Worm (Caenorhabditis elegans): Measurements from ENCODE around the gene sre-33.

sre-33 gene

ce11 chrII:12471138-12471855 is 18.2 kb downstream of the sre-33 start, which contains the start of the genes F15A4.5 and phat-8:
TSS of gene F15A4.5 (minus strand) at chrII:12471238.
TSS of gene phat-8 (plus strand) at chrII:12471805.
- TF ChIP-seq F49E8.2 (tag; optimal IDR thresholded peaks at IDR 0.05; ENCODE audit: insufficient read depth) (no peak), ztf-28 (GFP tag; IDR thresholded peaks at IDR 0.05) (no peak), ama-1 (optimal IDR thresholded peaks at IDR 0.05) (no peak), ama-1 (GFP tag; optimal IDR thresholded peaks at IDR 0.05) (no peak), madf-3 (GFP tag; IDR thresholded peaks at IDR 0.05) (no peak), gei-17 (GFP tag; optimal IDR thresholded peaks at IDR 0.05) (no peak), aptf-3 (GFP tag; IDR thresholded peaks at IDR 0.05) (no peak), C06A6.2 (GFP tag; conservative IDR thresholded peaks at IDR 0.05) (no peak), him-1 (tag; optimal IDR thresholded peaks at IDR 0.05) (no peak), let-526 (GFP tag; IDR thresholded peaks at IDR 0.05) (no peak), athp-1 (tag; optimal IDR thresholded peaks at IDR 0.05) (no peak)

ce11 chrII:12473406-12473805 is 20.3 kb downstream of the sre-33 start, which contains the start of gene srg-17:
TSS of gene srg-17 (plus strand) at chrII:12473706.
- TF ChIP-seq him-1 (tag; optimal IDR thresholded peaks at IDR 0.05) (no peak), unc-130 (GFP tag; optimal IDR thresholded peaks at IDR 0.05) (no peak), D2030.7 (GFP tag; IDR thresholded peaks at IDR 0.05) (no peak), T26A5.8 (tag; optimal IDR thresholded peaks at IDR 0.05) (no peak), aptf-2 (GFP tag; conservative IDR thresholded peaks at IDR 0.05) (no peak), nhr-120 (GFP tag; IDR thresholded peaks at IDR 0.05) (no peak), Y95B8A.8 (GFP tag; IDR thresholded peaks at IDR 0.05) (no peak), pha-4 (tag; optimal IDR thresholded peaks at IDR 0.05) (no peak), egrh-3 (GFP tag; IDR thresholded peaks at IDR 0.05) (no peak), hsf-1 (GFP tag; IDR thresholded peaks at IDR 0.05) (no peak), T07F8.4 (tag; optimal IDR thresholded peaks at IDR 0.05) (no peak), Y56A3A.18 (GFP tag; IDR thresholded peaks at IDR 0.05) (no peak), tbx-9 (tag; optimal IDR thresholded peaks at IDR 0.05; ENCODE audit: borderline replicate concordance) (no peak), unc-62 (GFP tag; optimal IDR thresholded peaks at IDR 0.05) (no peak), nfyb-1 (GFP tag; IDR thresholded peaks at IDR 0.05) (no peak), nhr-27 (tag; optimal IDR thresholded peaks at IDR 0.05) (no peak), madf-6 (GFP tag; IDR thresholded peaks at IDR 0.05) (no peak)

DNA sequence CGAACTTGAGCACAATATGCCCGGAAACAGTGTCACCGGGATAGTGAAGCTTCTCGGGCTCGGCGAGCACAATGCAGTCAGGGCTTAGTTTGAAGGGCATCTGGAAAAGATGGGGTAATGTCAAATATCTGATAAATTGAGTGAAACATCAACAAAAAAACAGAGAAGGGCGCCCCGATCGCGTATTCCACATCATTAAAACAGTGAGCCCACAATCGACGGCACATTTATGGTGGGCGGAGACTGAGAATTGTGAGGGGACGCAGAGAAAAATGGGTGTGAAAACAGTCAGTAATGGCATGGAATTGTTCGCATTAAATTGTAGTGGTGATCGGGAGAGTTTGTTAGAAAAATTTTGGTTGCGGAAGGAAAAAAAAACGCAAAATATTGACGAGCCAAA is 27.7 kb downstream of the sre-33 start, which contains the start of gene arrd-9:
TSS of gene arrd-9 (minus strand) at position 101 of the 400 bp plus-strand sequence.
- no peak for TF ChIP-seq zfh-2 (GFP tag; conservative IDR thresholded peaks at IDR 0.05)
- TF ChIP-seq nhr-80 (tag; optimal IDR thresholded peaks at IDR 0.05), result no peak
- no peak for TF ChIP-seq cebp-2 (GFP tag; IDR thresholded peaks at IDR 0.05)
- TF ChIP-seq T07F8.4 (tag; optimal IDR thresholded peaks at IDR 0.05), result no peak
- no peak for TF ChIP-seq F22D6.2 (tag; optimal IDR thresholded peaks at IDR 0.05)

DNA sequence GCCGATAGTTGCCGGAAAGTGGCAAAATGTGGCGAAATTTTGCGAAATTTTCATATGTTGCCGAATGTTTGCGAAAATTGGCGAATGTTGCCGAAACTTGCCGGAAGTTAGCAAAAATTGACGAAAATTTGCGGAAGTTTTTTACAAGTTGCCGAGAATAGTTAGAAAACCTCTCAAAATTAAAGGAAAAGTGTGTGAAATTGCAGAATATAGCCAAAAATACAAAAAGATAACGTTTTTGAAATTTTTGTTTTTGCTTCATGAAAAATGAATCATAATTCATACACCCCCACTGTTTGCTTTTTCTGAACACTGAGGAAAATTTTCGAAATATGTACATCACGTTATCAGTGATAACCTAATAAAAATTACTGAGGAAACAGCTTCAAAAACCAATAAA is 28.5 kb downstream of the sre-33 start:
- TF ChIP-seq ceh-79 (tag; optimal IDR thresholded peaks at IDR 0.05), result no peak

DNA sequence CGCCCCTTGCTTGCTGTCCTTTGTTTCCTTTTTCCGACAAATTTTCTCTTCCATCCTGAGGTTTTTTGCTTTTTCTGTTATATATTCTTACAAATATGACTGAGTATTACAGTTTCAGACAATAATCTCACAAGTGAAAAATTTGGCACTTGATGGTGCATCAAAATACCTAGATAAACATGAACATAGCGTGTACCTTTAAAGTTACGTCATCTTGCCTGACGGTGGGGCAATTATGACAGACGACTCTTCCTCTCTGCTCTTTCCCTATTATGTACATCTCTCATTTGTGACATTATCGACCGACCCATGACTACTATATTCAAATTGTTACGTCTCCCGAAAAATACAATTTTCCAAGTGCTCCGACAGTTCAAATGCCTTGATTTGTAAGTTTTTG is 29.5 kb downstream of the sre-33 start, which contains the start of gene fbxb-102:
TSS of gene fbxb-102 (plus strand) at position 301 of the 400 bp plus-strand sequence.
- no peak for TF ChIP-seq ets-4 (GFP tag; optimal IDR thresholded peaks at IDR 0.05)
- TF ChIP-seq lin-35 (GFP tag; optimal IDR thresholded peaks at IDR 0.05), result no peak
- TF ChIP-seq ekl-4 (GFP tag; IDR thresholded peaks at IDR 0.05), result no peak
- no peak for TF ChIP-seq ceh-40 (GFP tag; IDR thresholded peaks at IDR 0.05)
- no peak for TF ChIP-seq gei-17 (GFP tag; optimal IDR thresholded peaks at IDR 0.05)
- no peak for TF ChIP-seq F10E7.11 (tag; optimal IDR thresholded peaks at IDR 0.05)
- no peak for TF ChIP-seq Y67H2A.10 (GFP tag; conservative IDR thresholded peaks at IDR 0.05)
- no peak for TF ChIP-seq bed-2 (GFP tag; IDR thresholded peaks at IDR 0.05)
- TF ChIP-seq F23B12.7 (tag; optimal IDR thresholded peaks at IDR 0.05; ENCODE audit: insufficient read depth), result no peak
- no peak for TF ChIP-seq C06A6.2 (GFP tag; conservative IDR thresholded peaks at IDR 0.05)
- no peak for TF ChIP-seq F33H1.4 (GFP tag; IDR thresholded peaks at IDR 0.05)
- no peak for TF ChIP-seq nhr-27 (tag; optimal IDR thresholded peaks at IDR 0.05)
- TF ChIP-seq sptf-2 (GFP tag; optimal IDR thresholded peaks at IDR 0.05), result no peak
- TF ChIP-seq pbrm-1 (GFP tag; IDR thresholded peaks at IDR 0.05), result no peak
- TF ChIP-seq lin-26 (GFP tag; IDR thresholded peaks at IDR 0.05), result no peak

Data from whole organism, young adult.